Fruit fly (Drosophila melanogaster): ENCODE results near the gene CG2540.

The CG2540 gene

dm6 chrX:12670530-12671285, 41.0 kb downstream of the CG2540 start:
- TF ChIP-seq CG13204 (GFP tag; optimal IDR thresholded peaks at IDR 0.05) = no peak
- TF ChIP-seq Snoo (tag; optimal IDR thresholded peaks at IDR 0.05) = no peak
- TF ChIP-seq CG9948 (tag; optimal IDR thresholded peaks at IDR 0.05) = no peak
- no peak for TF ChIP-seq CG17806 (tag; optimal IDR thresholded peaks at IDR 0.05)
- TF ChIP-seq fd96Ca (GFP tag; IDR thresholded peaks at IDR 0.05) = no peak
- no peak for TF ChIP-seq Pif1B (GFP tag; optimal IDR thresholded peaks at IDR 0.05)
- TF ChIP-seq Ets98B (GFP tag; IDR thresholded peaks at IDR 0.05) = no peak

dm6 chrX:12672317-12673172, 42.9 kb downstream of the CG2540 start:
- TF ChIP-seq CG14655 (GFP tag; optimal IDR thresholded peaks at IDR 0.05) (peak; percentile 12), Ets98B (GFP tag; IDR thresholded peaks at IDR 0.05) (peak; percentile 44; the same call in 1 of the 2 replicates), D1 (tag; optimal IDR thresholded peaks at IDR 0.05) (no peak), rn (GFP tag; IDR thresholded peaks at IDR 0.05) (no peak), Pif1B (GFP tag; optimal IDR thresholded peaks at IDR 0.05) (peak; percentile 41), gl (tag; optimal IDR thresholded peaks at IDR 0.05) (peak; percentile 83), Snoo (tag; optimal IDR thresholded peaks at IDR 0.05) (peak; percentile 4), fd96Ca (GFP tag; IDR thresholded peaks at IDR 0.05) (peak; percentile 21; the same call in 2 of the 3 replicates), CG12605 (GFP tag; IDR thresholded peaks at IDR 0.05) (peak; percentile 76), CG17806 (tag; optimal IDR thresholded peaks at IDR 0.05) (peak; percentile 43), CG4496 (GFP tag; IDR thresholded peaks at IDR 0.05) (peak; percentile 52), EcR (GFP tag; optimal IDR thresholded peaks at IDR 0.05) (peak; percentile 76), CG8301 (tag; optimal IDR thresholded peaks at IDR 0.05) (peak; percentile 14), CG10348 (GFP tag; IDR thresholded peaks at IDR 0.05) (no peak), CG9948 (tag; optimal IDR thresholded peaks at IDR 0.05) (peak; percentile 36), CG15710 (tag; optimal IDR thresholded peaks at IDR 0.05) (peak; percentile 57), CG34367 (tag; optimal IDR thresholded peaks at IDR 0.05) (peak; percentile 59), CG13204 (GFP tag; optimal IDR thresholded peaks at IDR 0.05) (peak; percentile 78), CG8159 (tag; optimal IDR thresholded peaks at IDR 0.05) (peak; percentile 55), Pif1A (GFP tag; optimal IDR thresholded peaks at IDR 0.05) (peak; percentile 51), CG32121 (GFP tag; IDR thresholded peaks at IDR 0.05) (peak; percentile 36; the same call in 1 of the 2 replicates)

- TF ChIP-seq D1 (tag; optimal IDR thresholded peaks at IDR 0.05) (no peak), Ets98B (GFP tag; IDR thresholded peaks at IDR 0.05) (peak; percentile 31), CG9948 (tag; optimal IDR thresholded peaks at IDR 0.05) (peak; percentile 28), CG14655 (GFP tag; optimal IDR thresholded peaks at IDR 0.05) (peak; percentile 69), rn (GFP tag; IDR thresholded peaks at IDR 0.05) (no peak), CG4496 (GFP tag; IDR thresholded peaks at IDR 0.05) (peak; percentile 69), Pif1B (GFP tag; optimal IDR thresholded peaks at IDR 0.05) (peak; percentile 32), CG13204 (GFP tag; optimal IDR thresholded peaks at IDR 0.05) (peak; percentile 65), CG12605 (GFP tag; IDR thresholded peaks at IDR 0.05) (no peak), CG17806 (tag; optimal IDR thresholded peaks at IDR 0.05) (peak; percentile 36), CG15710 (tag; optimal IDR thresholded peaks at IDR 0.05) (peak; percentile 53), CG8159 (tag; optimal IDR thresholded peaks at IDR 0.05) (peak; percentile 45), CG34367 (tag; optimal IDR thresholded peaks at IDR 0.05) (peak; percentile 51), EcR (GFP tag; optimal IDR thresholded peaks at IDR 0.05) (peak; percentile 75), CG8301 (tag; optimal IDR thresholded peaks at IDR 0.05) (peak; percentile 47), Snoo (tag; optimal IDR thresholded peaks at IDR 0.05) (peak; percentile 44), Pif1A (GFP tag; optimal IDR thresholded peaks at IDR 0.05) (peak; percentile 27), CG10348 (GFP tag; IDR thresholded peaks at IDR 0.05) (no peak), gl (tag; optimal IDR thresholded peaks at IDR 0.05) (peak; percentile 74)
These were observed 44.3 kb downstream of the CG2540 start for dm6 chrX:12673833-12674541.

dm6 chrX:12675284-12675683, 45.6 kb downstream of the CG2540 start:
- TF ChIP-seq CG15710 (tag; optimal IDR thresholded peaks at IDR 0.05) (peak; percentile 32), gl (tag; optimal IDR thresholded peaks at IDR 0.05) (peak; percentile 18), CG34367 (tag; optimal IDR thresholded peaks at IDR 0.05) (peak; percentile 28), CG17806 (tag; optimal IDR thresholded peaks at IDR 0.05) (peak; percentile 21), CG10348 (GFP tag; IDR thresholded peaks at IDR 0.05) (no peak), fd96Ca (GFP tag; IDR thresholded peaks at IDR 0.05) (0 out of 3 replicates have a peak, but pooled peaks have one; percentile 49), Snoo (tag; optimal IDR thresholded peaks at IDR 0.05) (no peak), CG14655 (GFP tag; optimal IDR thresholded peaks at IDR 0.05) (peak; percentile 19), Ets98B (GFP tag; IDR thresholded peaks at IDR 0.05) (peak; percentile 52; the same call in 1 of the 2 replicates), CG13204 (GFP tag; optimal IDR thresholded peaks at IDR 0.05) (peak; percentile 29), CG12605 (GFP tag; IDR thresholded peaks at IDR 0.05) (peak; percentile 79; the same call in 1 of the 2 replicates), CG8159 (tag; optimal IDR thresholded peaks at IDR 0.05) (peak; percentile 22), CG32121 (GFP tag; IDR thresholded peaks at IDR 0.05) (peak; percentile 55; the same call in 1 of the 2 replicates), D1 (tag; optimal IDR thresholded peaks at IDR 0.05) (no peak), Pif1B (GFP tag; optimal IDR thresholded peaks at IDR 0.05) (peak; percentile 38), CG9948 (tag; optimal IDR thresholded peaks at IDR 0.05) (peak; percentile 1), rn (GFP tag; IDR thresholded peaks at IDR 0.05) (no peak), CG8301 (tag; optimal IDR thresholded peaks at IDR 0.05) (no peak), Pif1A (GFP tag; optimal IDR thresholded peaks at IDR 0.05) (peak; percentile 10), CG4496 (GFP tag; IDR thresholded peaks at IDR 0.05) (peak; percentile 66; the same call in 2 of the 3 replicates), EcR (GFP tag; optimal IDR thresholded peaks at IDR 0.05) (peak; percentile 38)

All from whole organism, pupa.